Fruit fly (Drosophila melanogaster): ENCODE results near the gene mRpL44.

Gene mRpL44

DNA sequence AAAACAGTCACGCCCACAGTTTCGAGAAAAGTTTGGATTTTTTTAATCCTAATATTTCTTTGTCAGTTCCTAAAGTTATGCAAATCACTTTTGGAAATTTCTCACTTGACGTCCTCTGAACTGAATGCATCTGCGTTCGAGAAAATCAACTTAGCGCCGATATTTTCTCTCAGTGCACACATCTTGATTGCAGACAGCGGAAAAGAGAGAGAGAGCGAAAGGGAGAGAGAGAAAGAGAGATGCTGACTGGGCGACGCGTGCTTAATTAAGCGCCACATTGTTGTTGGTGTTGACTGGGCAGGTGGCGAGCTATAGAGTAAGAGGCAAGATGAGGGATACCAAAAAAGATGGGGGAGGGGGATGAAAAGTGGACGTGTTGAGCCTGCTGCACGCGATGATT, 48.2 kb upstream of the mRpL44 start (continued):
- peak; percentile 93 for TF ChIP-seq Med (GFP tag)
- peak; percentile 60 for TF ChIP-seq chn (GFP tag; optimal IDR thresholded peaks at IDR 0.05)
- peak; percentile 50 for TF ChIP-seq Mad (GFP tag; optimal IDR thresholded peaks at IDR 0.05)
- TF ChIP-seq crp (GFP tag; optimal IDR thresholded peaks at IDR 0.05): no peak
- TF ChIP-seq TFAM (GFP tag; optimal IDR thresholded peaks at IDR 0.05): no peak
- peak; percentile 56 for TF ChIP-seq Blimp-1 (GFP tag; optimal IDR thresholded peaks at IDR 0.05)
- TF ChIP-seq caup (GFP tag; optimal IDR thresholded peaks at IDR 0.05; ENCODE audit: severe bottlenecking): no peak
- no peak for TF ChIP-seq B-H2 (GFP tag; optimal IDR thresholded peaks at IDR 0.05)
- peak; percentile 42 for TF ChIP-seq CG12659 (GFP tag; optimal IDR thresholded peaks at IDR 0.05)
- peak; percentile 35 for TF ChIP-seq CG7556 (GFP tag; optimal IDR thresholded peaks at IDR 0.05)
- no peak for TF ChIP-seq CG9797 (GFP tag; optimal IDR thresholded peaks at IDR 0.05)
- TF ChIP-seq dan (GFP tag; IDR thresholded peaks at IDR 0.05): no peak
- TF ChIP-seq CG8924 (tag; optimal IDR thresholded peaks at IDR 0.05): peak; percentile 41
- peak; percentile 43 for TF ChIP-seq grau (tag; optimal IDR thresholded peaks at IDR 0.05)
- peak; percentile 64 for TF ChIP-seq phol (tag; optimal IDR thresholded peaks at IDR 0.05)
- TF ChIP-seq croc (GFP tag; conservative IDR thresholded peaks at IDR 0.05): no peak; the same call in 2 of the 3 replicates
- peak; percentile 24 for TF ChIP-seq mam (GFP tag; optimal IDR thresholded peaks at IDR 0.05)
- peak; percentile 34 for TF ChIP-seq Bdp1 (GFP tag; optimal IDR thresholded peaks at IDR 0.05)
- TF ChIP-seq her (GFP tag; optimal IDR thresholded peaks at IDR 0.05): peak; percentile 54
- TF ChIP-seq ttk (GFP tag; IDR thresholded peaks at IDR 0.05): peak; percentile 68
- peak; percentile 23 for TF ChIP-seq CG7786 (GFP tag; optimal IDR thresholded peaks at IDR 0.05)
- TF ChIP-seq CG6791 (GFP tag; IDR thresholded peaks at IDR 0.05; ENCODE audit: partially characterized antibody): no peak
- no peak for TF ChIP-seq fru (optimal IDR thresholded peaks at IDR 0.05)
- peak; percentile 21 for TF ChIP-seq tx (GFP tag; optimal IDR thresholded peaks at IDR 0.05)
- 0 out of 3 replicates have a peak, but pooled peaks have one; percentile 19 for TF ChIP-seq CG6175 (GFP tag; IDR thresholded peaks at IDR 0.05)
- no peak for TF ChIP-seq schlank (tag; optimal IDR thresholded peaks at IDR 0.05)
- TF ChIP-seq ems (GFP tag; optimal IDR thresholded peaks at IDR 0.05): peak; percentile 11
- TF ChIP-seq ATbp (GFP tag; optimal IDR thresholded peaks at IDR 0.05): peak; percentile 67
- no peak for TF ChIP-seq al (GFP tag; IDR thresholded peaks at IDR 0.05)
- TF ChIP-seq CG18619 (GFP tag; optimal IDR thresholded peaks at IDR 0.05): no peak
- TF ChIP-seq tio (GFP tag; optimal IDR thresholded peaks at IDR 0.05): peak; percentile 41
- TF ChIP-seq CoRest (tag; optimal IDR thresholded peaks at IDR 0.05): peak; percentile 57
- TF ChIP-seq Drgx (GFP tag; IDR thresholded peaks at IDR 0.05): peak; percentile 51
- TF ChIP-seq gcm2 (GFP tag; optimal IDR thresholded peaks at IDR 0.05): no peak
- peak; percentile 91 for TF ChIP-seq Awh (GFP tag; IDR thresholded peaks at IDR 0.05)
- TF ChIP-seq onecut (GFP tag; IDR thresholded peaks at IDR 0.05): peak; percentile 46
- TF ChIP-seq sens (GFP tag): peak; percentile 87
- TF ChIP-seq slbo (GFP tag; IDR thresholded peaks at IDR 0.05): peak; percentile 37; the same call in 1 of the 2 replicates
- peak; percentile 37 to 48 for TF ChIP-seq Pdp1 (GFP tag; optimal IDR thresholded peaks at IDR 0.05)
- TF ChIP-seq hkb (optimal IDR thresholded peaks at IDR 0.05): no peak
- peak; percentile 69 for TF ChIP-seq hkb (GFP tag; IDR thresholded peaks at IDR 0.05)
- no peak for TF ChIP-seq C15 (GFP tag; IDR thresholded peaks at IDR 0.05)
- no peak for TF ChIP-seq Dbx (GFP tag; IDR thresholded peaks at IDR 0.05)
- peak; percentile 34 for TF ChIP-seq CG6254 (GFP tag; optimal IDR thresholded peaks at IDR 0.05)
- peak; percentile 50 for TF ChIP-seq Hsf (GFP tag; optimal IDR thresholded peaks at IDR 0.05)
- peak; percentile 68 for TF ChIP-seq CG1603 (tag; optimal IDR thresholded peaks at IDR 0.05)
- peak; percentile 20 for TF ChIP-seq CG4820 (GFP tag; optimal IDR thresholded peaks at IDR 0.05)
- no peak for TF ChIP-seq CG7963 (GFP tag; IDR thresholded peaks at IDR 0.05; ENCODE audit: partially characterized antibody)
- peak; percentile 32 for TF ChIP-seq trem (tag; optimal IDR thresholded peaks at IDR 0.05)
- TF ChIP-seq cato (GFP tag; optimal IDR thresholded peaks at IDR 0.05; ENCODE audit: borderline replicate concordance): no peak
- no peak for TF ChIP-seq HLH4C (GFP tag; IDR thresholded peaks at IDR 0.05; ENCODE audit: partially characterized antibody)

Data from whole organism, embryonic.